Fruit fly (Drosophila melanogaster) whole organism: ENCODE measurements around the gene RpL37A.

Source experiments
- CG8478 ChIP-seq: fragments of >200 bp; optimal IDR thresholded peaks from 2 replicates; lab custom pipeline; 2018; ENCODE audit warnings: inconsistent platforms
- Dll ChIP-seq: fragments of >200 bp; optimal IDR thresholded peaks from 2 replicates; lab custom pipeline; 2017
- EcR ChIP-seq, 2 experiments: fragments of >200 bp; optimal IDR thresholded peaks; 2 replicates each; lab custom pipeline; 2017; ENCODE audit warnings: missing biosample characterization in 2 of 2, missing genetic modification characterization in 2 of 2, missing genetic modification reagents in 2 of 2
- pan ChIP-seq: fragments of >200 bp; optimal IDR thresholded peaks from 2 replicates; lab custom pipeline; 2017
- psq ChIP-seq: fragments of >200 bp; optimal IDR thresholded peaks from 2 replicates; lab custom pipeline; 2017
- usp ChIP-seq: fragments of >200 bp; optimal IDR thresholded peaks from 2 replicates; lab custom pipeline; 2017; ENCODE audit warnings: missing biosample characterization, missing genetic modification characterization, mixed read lengths

RpL37A gene

dm6 chr2L:5052994-5053393 lies 17.8 kb upstream of the RpL37A start, which contains the start of gene eIF3h:
eIF3h (minus strand) TSS chr2L:5053094.
- TF ChIP-seq Dll (lab: Kevin White, UChicago) (no peak), psq (no peak), EcR (GFP tag; optimal IDR thresholded peaks at IDR 0.05; lab: Kevin White, UChicago) (no peak), CG8478 (lab: Kevin White, UChicago) (no peak), pan (lab: Kevin White, UChicago) (no peak), usp (GFP tag; lab: Kevin White, UChicago) (no peak)

- TF ChIP-seq Dll (lab: Kevin White, UChicago) (no peak), psq (no peak)
Measured at dm6 chr2L:5054953-5055352, 15.8 kb upstream of the RpL37A start, which contains the start of the genes CG14036 and His3.3A. CG14036 (minus strand) TSS chr2L:5055016. His3.3A (plus strand) TSS chr2L:5055058.

- no peak for TF ChIP-seq EcR (GFP tag; optimal IDR thresholded peaks at IDR 0.05; lab: Kevin White, UChicago)
- TF ChIP-seq psq: no peak
- TF ChIP-seq Dll (lab: Kevin White, UChicago): no peak
Measured at dm6 chr2L:5055528-5055927, 15.2 kb upstream of the RpL37A start.

dm6 chr2L:5058094-5058493 lies 12.7 kb upstream of the RpL37A start, which contains the start of gene Nepl3:
Nepl3 (minus strand) TSS chr2L:5058248.
- no peak for TF ChIP-seq CG8478 (lab: Kevin White, UChicago)
- TF ChIP-seq usp (GFP tag; lab: Kevin White, UChicago): no peak
- no peak for TF ChIP-seq EcR (GFP tag; optimal IDR thresholded peaks at IDR 0.05; lab: Kevin White, UChicago)
- no peak for TF ChIP-seq pan (lab: Kevin White, UChicago)
- no peak for TF ChIP-seq Dll (lab: Kevin White, UChicago)
- TF ChIP-seq psq: no peak

- no peak for TF ChIP-seq psq
- no peak for TF ChIP-seq EcR (GFP tag; optimal IDR thresholded peaks at IDR 0.05; lab: Kevin White, UChicago)
- TF ChIP-seq usp (GFP tag; lab: Kevin White, UChicago): no peak
- TF ChIP-seq pan (lab: Kevin White, UChicago): no peak
- no peak for TF ChIP-seq Dll (lab: Kevin White, UChicago)
- TF ChIP-seq CG8478 (lab: Kevin White, UChicago): no peak
Measured at dm6 chr2L:5059645-5060254, 11.0 kb upstream of the RpL37A start, which contains the start of gene Rpn11. Rpn11 (minus strand) TSS chr2L:5059790.

dm6 chr2L:5060515-5060914 lies 10.2 kb upstream of the RpL37A start, which contains the start of gene qtc:
qtc (plus strand) TSS chr2L:5060815.
- TF ChIP-seq CG8478 (lab: Kevin White, UChicago): no peak
- TF ChIP-seq pan (lab: Kevin White, UChicago): no peak
- TF ChIP-seq EcR (GFP tag; optimal IDR thresholded peaks at IDR 0.05; lab: Kevin White, UChicago): no peak
- TF ChIP-seq psq: no peak
- no peak for TF ChIP-seq Dll (lab: Kevin White, UChicago)

dm6 chr2L:5060952-5061478 lies 9.7 kb upstream of the RpL37A start:
- TF ChIP-seq psq: no peak

dm6 chr2L:5062799-5063404 lies 7.9 kb upstream of the RpL37A start:
- TF ChIP-seq Dll (lab: Kevin White, UChicago): no peak
- TF ChIP-seq CG8478 (lab: Kevin White, UChicago): no peak

dm6 chr2L:5063936-5064335 lies 6.8 kb upstream of the RpL37A start:
- TF ChIP-seq CG8478 (lab: Kevin White, UChicago) (no peak), EcR (GFP tag; optimal IDR thresholded peaks at IDR 0.05; lab: Kevin White, UChicago) (no peak), psq (no peak), usp (GFP tag; lab: Kevin White, UChicago) (no peak)

- TF ChIP-seq usp (GFP tag; lab: Kevin White, UChicago): no peak
- no peak for TF ChIP-seq psq
- TF ChIP-seq Dll (lab: Kevin White, UChicago): no peak
- TF ChIP-seq pan (lab: Kevin White, UChicago): no peak
- no peak for TF ChIP-seq EcR (GFP tag; optimal IDR thresholded peaks at IDR 0.05; lab: Kevin White, UChicago)
- no peak for TF ChIP-seq CG8478 (lab: Kevin White, UChicago)
Measured at dm6 chr2L:5072357-5072756, 1.6 kb downstream of the RpL37A start.

- TF ChIP-seq usp (GFP tag; lab: Kevin White, UChicago) (no peak), EcR (GFP tag; optimal IDR thresholded peaks at IDR 0.05; lab: Kevin White, UChicago) (no peak), Dll (lab: Kevin White, UChicago) (no peak), psq (no peak), CG8478 (lab: Kevin White, UChicago) (no peak)
Measured at dm6 chr2L:5079200-5079599, 8.4 kb downstream of the RpL37A start.

- no peak for TF ChIP-seq EcR (GFP tag; optimal IDR thresholded peaks at IDR 0.05; lab: Kevin White, UChicago)
- TF ChIP-seq CG8478 (lab: Kevin White, UChicago): no peak
- TF ChIP-seq pan (lab: Kevin White, UChicago): no peak
- no peak for TF ChIP-seq psq
- no peak for TF ChIP-seq usp (GFP tag; lab: Kevin White, UChicago)
- TF ChIP-seq Dll (lab: Kevin White, UChicago): no peak
Measured at dm6 chr2L:5080225-5080867, 9.6 kb downstream of the RpL37A start.
